Fruit fly (Drosophila melanogaster): Measurements from ENCODE around the gene tnc.

The tnc gene

DNA sequence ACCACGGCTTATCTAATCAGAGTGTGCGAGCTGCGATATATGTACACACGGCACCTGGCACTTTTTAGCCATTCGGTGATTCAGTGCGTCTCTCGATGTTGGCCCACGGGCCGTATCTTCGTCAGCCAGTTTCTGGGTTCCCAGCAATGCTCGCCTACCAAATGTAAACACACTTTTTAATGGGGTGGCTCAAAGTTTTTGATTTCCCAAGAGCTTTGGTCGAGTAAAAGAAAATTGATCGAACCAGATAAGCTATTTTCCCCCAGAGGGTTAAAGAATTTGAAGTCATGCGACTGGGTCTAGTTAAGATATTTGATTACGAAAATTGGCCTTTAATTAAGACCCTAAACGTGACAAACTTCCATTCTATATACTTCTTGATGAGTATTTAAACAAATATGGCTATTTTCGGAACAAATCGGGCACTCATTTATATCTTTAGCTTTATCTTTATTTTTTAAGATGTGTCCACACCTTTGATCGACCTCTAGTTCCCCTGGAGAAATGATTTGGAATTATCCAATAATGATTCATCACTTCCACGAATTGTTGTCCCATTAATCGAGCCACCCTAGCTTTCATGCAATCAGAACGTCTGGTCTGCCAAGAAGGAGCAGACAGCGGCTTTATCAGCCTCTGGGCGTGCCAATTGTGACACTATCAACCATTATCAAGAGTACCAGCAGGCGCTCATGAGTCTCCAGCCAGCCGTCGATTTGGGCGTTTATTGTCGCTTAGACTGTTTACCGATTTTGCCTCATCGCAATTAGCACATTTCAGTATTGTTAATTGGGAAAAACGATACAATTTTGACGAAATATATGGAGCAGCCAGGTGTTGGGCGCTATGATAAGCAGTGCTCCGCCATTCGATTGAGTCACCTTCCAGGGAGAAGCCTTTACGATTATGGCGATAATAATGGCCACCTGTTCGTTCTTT lies 43.4 kb downstream of the tnc start:
- TF ChIP-seq Hr78 (GFP tag; optimal IDR thresholded peaks at IDR 0.05) (no peak), CG9705 (GFP tag; optimal IDR thresholded peaks at IDR 0.05) (peak; percentile 2), Sp1 (GFP tag; optimal IDR thresholded peaks at IDR 0.05) (peak; percentile 79), CG32264 (GFP tag; optimal IDR thresholded peaks at IDR 0.05) (peak; percentile 79), rgr (GFP tag; optimal IDR thresholded peaks at IDR 0.05) (peak; percentile 69), Abd-B (GFP tag; optimal IDR thresholded peaks at IDR 0.05) (no peak), OdsH (GFP tag; optimal IDR thresholded peaks at IDR 0.05) (peak; percentile 71), foxo (GFP tag; optimal IDR thresholded peaks at IDR 0.05) (peak; percentile 72 to 81), sage (GFP tag; optimal IDR thresholded peaks at IDR 0.05) (no peak), ey (GFP tag; optimal IDR thresholded peaks at IDR 0.05) (peak; percentile 72), tai (GFP tag; optimal IDR thresholded peaks at IDR 0.05) (no peak), GATAd (GFP tag; optimal IDR thresholded peaks at IDR 0.05) (no peak), Dif (GFP tag; optimal IDR thresholded peaks at IDR 0.05; ENCODE audit: partially characterized antibody) (peak; percentile 45), Hr83 (GFP tag; optimal IDR thresholded peaks at IDR 0.05; ENCODE audit: poor library complexity, severe bottlenecking) (peak; percentile 8), fru (GFP tag; optimal IDR thresholded peaks at IDR 0.05) (no peak), sv (GFP tag; optimal IDR thresholded peaks at IDR 0.05) (no peak), h (GFP tag; optimal IDR thresholded peaks at IDR 0.05) (peak; percentile 77), Jra (GFP tag; optimal IDR thresholded peaks at IDR 0.05) (peak; percentile 50), Mio (GFP tag; optimal IDR thresholded peaks at IDR 0.05) (peak; percentile 39), psq (GFP tag; optimal IDR thresholded peaks at IDR 0.05) (peak; percentile 60), Rel (GFP tag; optimal IDR thresholded peaks at IDR 0.05) (no peak), Rel (tag; optimal IDR thresholded peaks at IDR 0.05) (peak; percentile 13)

DNA sequence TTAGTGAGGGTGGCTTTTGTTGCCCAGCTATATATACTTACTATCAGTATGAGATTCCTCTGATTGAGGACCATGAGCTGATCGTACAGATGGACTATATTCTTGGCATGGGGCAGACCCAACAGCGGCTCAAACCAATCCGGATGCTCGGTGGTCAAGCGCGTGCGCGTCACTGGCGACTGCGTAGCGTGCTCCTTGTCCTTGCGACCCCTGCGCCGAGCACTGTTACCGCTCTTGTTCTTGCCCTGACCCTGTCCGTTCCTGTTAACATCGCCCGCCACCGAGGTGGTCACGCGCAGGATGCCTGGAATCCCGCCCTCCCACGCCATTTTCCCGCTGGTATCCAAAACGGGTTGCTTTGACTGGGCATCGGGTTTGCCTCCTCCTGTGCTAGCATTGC lies 48.5 kb downstream of the tnc start:
- no peak for TF ChIP-seq woc (GFP tag; optimal IDR thresholded peaks at IDR 0.05)
- no peak for TF ChIP-seq h (GFP tag; optimal IDR thresholded peaks at IDR 0.05)

DNA sequence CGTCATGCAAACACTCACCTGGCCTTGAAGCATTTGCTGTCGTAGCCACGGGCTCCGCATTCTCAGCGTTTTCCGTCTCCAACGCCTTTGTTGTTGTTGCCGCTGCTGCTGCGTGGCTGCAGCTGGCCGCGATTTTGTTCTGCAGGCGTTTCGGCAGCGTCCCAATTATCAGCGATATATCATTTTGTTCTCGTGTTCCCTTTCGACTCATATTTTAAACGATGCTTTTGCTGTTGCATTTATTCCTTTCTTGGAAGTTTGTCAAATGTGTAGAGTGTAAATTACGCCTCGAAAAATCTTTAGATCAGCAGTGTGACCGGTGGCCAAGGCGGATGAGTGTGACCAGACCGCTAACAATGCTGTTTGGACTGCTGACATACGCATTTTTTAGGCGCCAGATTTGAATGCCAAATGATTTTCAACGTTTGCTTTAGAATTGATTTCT lies 49.0 kb downstream of the tnc start, which contains the start of gene Smg6:
TSS of gene Smg6 (minus strand) at position 324 of the 445 bp plus-strand sequence.
- TF ChIP-seq Hr83 (GFP tag; optimal IDR thresholded peaks at IDR 0.05; ENCODE audit: poor library complexity, severe bottlenecking): peak; percentile 20
- no peak for TF ChIP-seq sv (GFP tag; optimal IDR thresholded peaks at IDR 0.05)

DNA sequence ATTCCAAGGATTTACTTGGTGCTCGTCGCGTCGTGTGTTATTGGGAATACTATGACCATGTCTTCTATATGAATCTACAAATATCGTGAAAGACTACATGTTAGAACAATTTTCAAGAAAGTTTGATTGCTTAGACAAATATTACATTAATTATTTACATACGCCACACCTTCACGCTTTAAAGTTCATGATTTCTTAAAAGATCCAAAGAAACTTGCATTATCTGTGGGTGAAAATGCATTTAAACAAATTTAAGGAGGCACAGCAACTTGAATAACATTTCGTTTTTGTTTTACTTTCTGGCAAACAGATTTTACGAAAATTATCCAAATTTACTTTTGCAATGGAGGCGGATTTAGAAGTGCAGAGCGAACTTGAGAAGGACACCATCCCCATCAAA lies 52.5 kb downstream of the tnc start, which contains the start of gene CG31115:
TSS of gene CG31115 (plus strand) at position 301 of the 400 bp plus-strand sequence.
- TF ChIP-seq br (GFP tag; optimal IDR thresholded peaks at IDR 0.05): no peak
- no peak for TF ChIP-seq CrebA (GFP tag; optimal IDR thresholded peaks at IDR 0.05; ENCODE audit: borderline replicate concordance)
- TF ChIP-seq usp (GFP tag; optimal IDR thresholded peaks at IDR 0.05): no peak
- no peak for TF ChIP-seq Hr78 (GFP tag; optimal IDR thresholded peaks at IDR 0.05)
- no peak for TF ChIP-seq foxo (GFP tag; optimal IDR thresholded peaks at IDR 0.05)
- TF ChIP-seq HLH106 (tag; optimal IDR thresholded peaks at IDR 0.05): no peak
- no peak for TF ChIP-seq rgr (GFP tag; optimal IDR thresholded peaks at IDR 0.05)
- no peak for TF ChIP-seq Hr83 (GFP tag; optimal IDR thresholded peaks at IDR 0.05; ENCODE audit: poor library complexity, severe bottlenecking)
- TF ChIP-seq Dif (GFP tag; optimal IDR thresholded peaks at IDR 0.05; ENCODE audit: partially characterized antibody): no peak
- TF ChIP-seq dmrt93B (GFP tag; optimal IDR thresholded peaks at IDR 0.05): no peak
- TF ChIP-seq Dfd (GFP tag; optimal IDR thresholded peaks at IDR 0.05): no peak
- TF ChIP-seq sage (GFP tag; optimal IDR thresholded peaks at IDR 0.05): no peak
- no peak for TF ChIP-seq Hnf4 (GFP tag; optimal IDR thresholded peaks at IDR 0.05)
- no peak for TF ChIP-seq dsf (GFP tag; optimal IDR thresholded peaks at IDR 0.05; ENCODE audit: borderline replicate concordance)
- TF ChIP-seq fru (GFP tag; optimal IDR thresholded peaks at IDR 0.05): no peak
- no peak for TF ChIP-seq woc (GFP tag; optimal IDR thresholded peaks at IDR 0.05)
- TF ChIP-seq N (GFP tag; optimal IDR thresholded peaks at IDR 0.05): no peak
- TF ChIP-seq Vsx2 (GFP tag; optimal IDR thresholded peaks at IDR 0.05; ENCODE audit: partially characterized antibody): no peak
- no peak for TF ChIP-seq psq (GFP tag; optimal IDR thresholded peaks at IDR 0.05)
